Comparison of ENCODE assay signal across 3 worm cellular contexts in the genomic region with DNA sequence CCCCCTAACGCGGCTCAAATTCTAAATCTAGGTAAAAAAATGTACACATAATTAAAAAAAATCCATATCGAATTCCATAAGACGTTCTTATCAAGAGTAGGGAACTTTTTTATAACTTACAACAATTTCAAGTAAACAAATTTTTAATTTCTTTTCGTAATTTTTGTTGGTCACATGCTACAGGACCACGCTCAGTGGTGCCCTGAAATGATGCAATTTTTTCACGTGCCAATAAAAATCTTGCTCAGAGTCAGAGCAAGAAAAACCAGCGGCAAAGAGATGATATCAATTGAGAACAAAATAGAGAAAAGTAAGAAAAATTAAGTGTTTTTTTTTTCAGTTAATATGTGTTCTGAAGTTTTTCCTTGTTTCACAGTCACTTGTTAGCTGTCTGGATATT.
TF ChIP-seq lines count a peak whose summit lies in the region.

No protein-coding gene starts in this region.

TF ChIP-seq in whole organism, L1 larva, 84 proteins besides CTCF, POLR2A, EP300 and RAD21:
- TF ChIP-seq vab-15 (tag; optimal IDR thresholded peaks at IDR 0.05; lab: Kevin White, UChicago) = no peak
- TF ChIP-seq nhr-71 (tag; optimal IDR thresholded peaks at IDR 0.05; lab: Kevin White, UChicago) = peak; percentile 46
- no peak for TF ChIP-seq ceh-88 (GFP tag; IDR thresholded peaks at IDR 0.05; lab: Robert Waterston, UW)

TF ChIP-seq in whole organism, L2 larva, 48 proteins besides CTCF, POLR2A, EP300 and RAD21:
- TF ChIP-seq ZK546.5 (tag; optimal IDR thresholded peaks at IDR 0.05; lab: Kevin White, UChicago) (no peak), sma-3 (GFP tag; optimal IDR thresholded peaks at IDR 0.05; lab: Kevin White, UChicago) (no peak), nhr-129 (tag; optimal IDR thresholded peaks at IDR 0.05; lab: Kevin White, UChicago) (peak; percentile 96), dmd-4 (tag; optimal IDR thresholded peaks at IDR 0.05; lab: Kevin White, UChicago) (no peak), lsy-2 (tag; optimal IDR thresholded peaks at IDR 0.05; lab: Kevin White, UChicago) (peak in 1 of 2 experiments; percentile 16), sem-4 (tag; optimal IDR thresholded peaks at IDR 0.05; lab: Kevin White, UChicago) (no peak), ceh-82 (tag; optimal IDR thresholded peaks at IDR 0.05; lab: Kevin White, UChicago) (no peak), nhr-12 (tag; optimal IDR thresholded peaks at IDR 0.05; lab: Kevin White, UChicago) (no peak), elt-1 (tag; optimal IDR thresholded peaks at IDR 0.05; lab: Kevin White, UChicago) (no peak), lin-11 (tag; optimal IDR thresholded peaks at IDR 0.05; lab: Kevin White, UChicago) (no peak), ama-1 (optimal IDR thresholded peaks at IDR 0.05; lab: Kevin White, UChicago) (no peak), F13H6.1 (tag; optimal IDR thresholded peaks at IDR 0.05; lab: Kevin White, UChicago) (no peak), sma-9 (GFP tag; optimal IDR thresholded peaks at IDR 0.05; lab: Kevin White, UChicago) (no peak), sma-9 (tag; optimal IDR thresholded peaks at IDR 0.05; lab: Kevin White, UChicago) (no peak), nhr-6 (tag; optimal IDR thresholded peaks at IDR 0.05; lab: Kevin White, UChicago) (no peak), skn-1 (tag; optimal IDR thresholded peaks at IDR 0.05; lab: Kevin White, UChicago) (no peak), crh-2 (tag; optimal IDR thresholded peaks at IDR 0.05; lab: Kevin White, UChicago) (no peak), ztf-4 (tag; optimal IDR thresholded peaks at IDR 0.05; lab: Kevin White, UChicago) (no peak), elt-3 (tag; optimal IDR thresholded peaks at IDR 0.05; lab: Kevin White, UChicago) (no peak)
TF ChIP-seq in whole organism, L2 larva: peak in this region for 2.

TF ChIP-seq in whole organism, L3 larva, 47 proteins besides CTCF, POLR2A, EP300 and RAD21:
- TF ChIP-seq fkh-2 (tag; optimal IDR thresholded peaks at IDR 0.05; lab: Kevin White, UChicago) (no peak), nfya-1 (tag; optimal IDR thresholded peaks at IDR 0.05; lab: Kevin White, UChicago; ENCODE audit: insufficient read depth) (peak; percentile 38)
